Worm (Caenorhabditis elegans) whole organism, L1 larva: ENCODE data around the gene glb-11.
A peak's percentile ranks its signal among the peaks of the same experiment; 100 is the strongest.

Source experiments
- C04F5.9 ChIP-seq: sonication (generic microtip); optimal IDR thresholded peaks from 2 replicates; lab custom pipeline; 2016; ENCODE audit warnings: missing genetic modification characterization, missing compliant biosample characterization
- C16A3.4 ChIP-seq: fragments of 150-350 bp; optimal IDR thresholded peaks from 2 replicates; lab custom pipeline; 2014; ENCODE audit warnings: missing biosample characterization, missing genetic modification characterization
- F16B12.6 ChIP-seq: fragments of 150-350 bp; optimal IDR thresholded peaks from 2 replicates; lab custom pipeline; 2014; ENCODE audit warnings: missing biosample characterization, missing genetic modification characterization
- Y116A8C.19 ChIP-seq: sonication (generic microtip); optimal IDR thresholded peaks from 2 replicates; lab custom pipeline; 2016; ENCODE audit warnings: missing compliant biosample characterization, missing genetic modification characterization, borderline replicate concordance
- ceh-8 ChIP-seq: fragments of 200-800 bp; sonication (Bioruptor generic); optimal IDR thresholded peaks from 2 replicates; lab custom pipeline; 2018; ENCODE audit warnings: mild to moderate bottlenecking, missing genetic modification characterization, moderate library complexity, missing compliant biosample characterization
- ceh-82 ChIP-seq, 3 experiments: fragments of 150-350 bp in 1 of 3; sonication (generic microtip) in 2 of 3; optimal IDR thresholded peaks; 2 replicates each; lab custom pipeline; 2014 to 2017; ENCODE audit warnings: missing biosample characterization in 3 of 3, missing genetic modification characterization in 3 of 3
- ceh-88 ChIP-seq: fragments of 200-800 bp; sonication (Bioruptor generic); IDR thresholded peaks from 2 replicates; pipeline ENCODE4 v1.3.6; 2022; ENCODE audit warnings: missing genetic modification characterization, missing compliant biosample characterization
- ceh-90 ChIP-seq: sonication (generic microtip); optimal IDR thresholded peaks from 2 replicates; lab custom pipeline; 2016; ENCODE audit warnings: missing genetic modification characterization, missing compliant biosample characterization
- ces-1 ChIP-seq: fragments of 150-350 bp; optimal IDR thresholded peaks from 2 replicates; lab custom pipeline; 2014; ENCODE audit warnings: missing biosample characterization, missing genetic modification reagents, missing genetic modification characterization
- dpl-1 ChIP-seq, 3 experiments: fragments of 150-350 bp in 2 of 3; sonication (generic microtip) in 1 of 3; optimal IDR thresholded peaks; 2 replicates each; lab custom pipeline; 2014 to 2017; ENCODE audit warnings: missing biosample characterization in 3 of 3, missing genetic modification characterization in 3 of 3, missing genetic modification reagents in 3 of 3
- dsc-1 ChIP-seq: sonication (generic microtip); optimal IDR thresholded peaks from 2 replicates; lab custom pipeline; 2016; ENCODE audit warnings: mild to moderate bottlenecking, missing genetic modification characterization, missing compliant biosample characterization
- efl-1 ChIP-seq, 4 experiments: fragments of 150-350 bp; optimal IDR thresholded peaks in 3 of 4; peaks in 1 of 4; 1 replicate in 1 of 4; 2 replicates in 3 of 4; lab custom pipeline; 2014; ENCODE audit warnings: missing biosample characterization in 2 of 4, missing genetic modification characterization in 2 of 4, missing genetic modification reagents in 2 of 4
- egl-13 ChIP-seq: sonication (generic microtip); optimal IDR thresholded peaks from 2 replicates; lab custom pipeline; 2016; ENCODE audit warnings: missing genotype, missing genetic modification reagents, missing genetic modification characterization, missing compliant biosample characterization
- elt-3 ChIP-seq, 6 experiments: fragments of 150-350 bp in 1 of 6; sonication (generic microtip); optimal IDR thresholded peaks; 2 replicates each; lab custom pipeline; 2017 to 2018; ENCODE audit warnings: missing biosample characterization in 6 of 6, missing genetic modification characterization in 6 of 6, inconsistent platforms in 1 of 6
- ets-5 ChIP-seq: fragments of 200-800 bp; sonication (Bioruptor generic); IDR thresholded peaks from 2 replicates; pipeline ENCODE4 v1.3.6; 2022; ENCODE audit warnings: missing genetic modification characterization, missing compliant biosample characterization
- fkh-10 ChIP-seq: sonication (generic microtip); optimal IDR thresholded peaks from 2 replicates; lab custom pipeline; 2017; ENCODE audit warnings: missing biosample characterization, missing genetic modification reagents, missing genetic modification characterization
- fkh-8 ChIP-seq: sonication (generic microtip); optimal IDR thresholded peaks from 2 replicates; lab custom pipeline; 2016; ENCODE audit warnings: mild to moderate bottlenecking, missing genetic modification characterization, missing compliant biosample characterization
- grh-1 ChIP-seq: fragments of 200-800 bp; sonication (Bioruptor generic); IDR thresholded peaks from 2 replicates; pipeline ENCODE4 v1.3.6; 2022; ENCODE audit warnings: missing genetic modification reagents, missing genetic modification characterization, missing compliant biosample characterization
- hpl-2 ChIP-seq: fragments of 150-350 bp; optimal IDR thresholded peaks from 2 replicates; lab custom pipeline; 2014; ENCODE audit warnings: missing biosample characterization, missing genetic modification reagents, missing genetic modification characterization
- irx-1 ChIP-seq: sonication (generic microtip); optimal IDR thresholded peaks from 2 replicates; lab custom pipeline; 2016; ENCODE audit warnings: missing genetic modification characterization, missing compliant biosample characterization
- isw-1 ChIP-seq: fragments of 200-800 bp; sonication (Bioruptor generic); IDR thresholded peaks from 2 replicates; pipeline ENCODE4 v1.3.6; 2022; ENCODE audit warnings: missing genetic modification characterization, missing compliant biosample characterization
- lin-13 ChIP-seq: fragments of 150-350 bp; optimal IDR thresholded peaks from 2 replicates; lab custom pipeline; 2014; ENCODE audit warnings: missing biosample characterization, missing genetic modification reagents, missing genetic modification characterization
- lin-14 ChIP-seq: fragments of 200-800 bp; sonication (Bioruptor generic); optimal IDR thresholded peaks from 2 replicates; lab custom pipeline; 2018; ENCODE audit warnings: mild to moderate bottlenecking, missing genetic modification characterization, moderate library complexity, missing compliant biosample characterization
- lin-15B ChIP-seq: fragments of 150-350 bp; sonication (generic microtip); optimal IDR thresholded peaks from 3 replicates; lab custom pipeline; 2014; ENCODE audit warnings: missing biosample characterization, missing genetic modification characterization
- lin-35 ChIP-seq, 2 experiments: fragments of 150-350 bp; optimal IDR thresholded peaks; 2 replicates each; lab custom pipeline; 2014; ENCODE audit warnings: missing biosample characterization in 2 of 2, missing genetic modification characterization in 2 of 2, missing genetic modification reagents in 2 of 2
- lin-39 ChIP-seq: fragments of 150-350 bp; optimal IDR thresholded peaks from 2 replicates; lab custom pipeline; 2014; ENCODE audit warnings: missing biosample characterization, missing genetic modification reagents, missing genetic modification characterization
- lsy-2 ChIP-seq, 2 experiments: fragments of 150-350 bp; optimal IDR thresholded peaks; 2 replicates each; lab custom pipeline; 2014; ENCODE audit warnings: missing biosample characterization in 2 of 2, missing genetic modification characterization in 2 of 2
- mab-9 ChIP-seq: fragments of 200-800 bp; sonication (Bioruptor generic); IDR thresholded peaks from 2 replicates; pipeline ENCODE4 v1.3.6; 2022; ENCODE audit warnings: missing genetic modification reagents, missing genetic modification characterization, missing compliant biosample characterization
- mdl-1 ChIP-seq, 2 experiments: fragments of 150-350 bp; optimal IDR thresholded peaks; 2 replicates each; lab custom pipeline; 2014 to 2017; ENCODE audit warnings: missing biosample characterization in 2 of 2, missing genetic modification characterization in 2 of 2, inconsistent platforms in 1 of 2
- mef-2 ChIP-seq: fragments of 150-350 bp; optimal IDR thresholded peaks from 2 replicates; lab custom pipeline; 2014; ENCODE audit warnings: missing biosample characterization, missing genetic modification characterization
- mep-1 ChIP-seq: fragments of 150-350 bp; optimal IDR thresholded peaks from 2 replicates; lab custom pipeline; 2014; ENCODE audit warnings: missing biosample characterization, missing genetic modification characterization
- nhr-19 ChIP-seq: fragments of 200-800 bp; sonication (Bioruptor generic); conservative IDR thresholded peaks from 2 replicates; pipeline ENCODE4 v1.3.6; 2022; ENCODE audit warnings: missing genetic modification characterization, missing compliant biosample characterization
- nhr-28 ChIP-seq: fragments of 150-350 bp; optimal IDR thresholded peaks from 2 replicates; lab custom pipeline; 2014; ENCODE audit warnings: missing biosample characterization, missing genetic modification characterization
- nhr-71 ChIP-seq: sonication (generic microtip); optimal IDR thresholded peaks from 2 replicates; lab custom pipeline; 2016; ENCODE audit warnings: mild to moderate bottlenecking, missing genetic modification characterization, moderate library complexity, missing compliant biosample characterization
- nhr-85 ChIP-seq: sonication (generic microtip); peaks from one replicate; lab custom pipeline; 2016; ENCODE audit warnings: missing genetic modification characterization, inconsistent platforms, missing compliant biosample characterization
- nhr-90 ChIP-seq: sonication (generic microtip); optimal IDR thresholded peaks from 2 replicates; lab custom pipeline; 2016; ENCODE audit warnings: mild to moderate bottlenecking, missing genetic modification characterization, missing compliant biosample characterization; ENCODE audit not compliant: poor library complexity
- pqm-1 ChIP-seq: sonication (generic microtip); optimal IDR thresholded peaks from 3 replicates; lab custom pipeline; 2017; ENCODE audit warnings: missing biosample characterization, missing genetic modification characterization
- sox-4 ChIP-seq: sonication (generic microtip); optimal IDR thresholded peaks from 2 replicates; lab custom pipeline; 2016; ENCODE audit warnings: missing genetic modification characterization, missing compliant biosample characterization
- tlp-1 ChIP-seq: fragments of 150-350 bp; optimal IDR thresholded peaks from 2 replicates; lab custom pipeline; 2014; ENCODE audit warnings: missing biosample characterization, missing genetic modification characterization
- unc-30 ChIP-seq: sonication (generic microtip); optimal IDR thresholded peaks from 2 replicates; lab custom pipeline; 2017; ENCODE audit warnings: missing biosample characterization, missing genetic modification characterization
- unc-86 ChIP-seq: sonication (generic microtip); optimal IDR thresholded peaks from 2 replicates; lab custom pipeline; 2016; ENCODE audit warnings: missing genetic modification characterization, missing compliant biosample characterization
- xbp-1 ChIP-seq: sonication (generic microtip); optimal IDR thresholded peaks from 2 replicates; lab custom pipeline; 2016; ENCODE audit warnings: missing genetic modification characterization, missing compliant biosample characterization
- zag-1 ChIP-seq: fragments of 150-350 bp; optimal IDR thresholded peaks from 2 replicates; lab custom pipeline; 2014; ENCODE audit warnings: missing biosample characterization, missing genetic modification characterization

The glb-11 gene

DNA sequence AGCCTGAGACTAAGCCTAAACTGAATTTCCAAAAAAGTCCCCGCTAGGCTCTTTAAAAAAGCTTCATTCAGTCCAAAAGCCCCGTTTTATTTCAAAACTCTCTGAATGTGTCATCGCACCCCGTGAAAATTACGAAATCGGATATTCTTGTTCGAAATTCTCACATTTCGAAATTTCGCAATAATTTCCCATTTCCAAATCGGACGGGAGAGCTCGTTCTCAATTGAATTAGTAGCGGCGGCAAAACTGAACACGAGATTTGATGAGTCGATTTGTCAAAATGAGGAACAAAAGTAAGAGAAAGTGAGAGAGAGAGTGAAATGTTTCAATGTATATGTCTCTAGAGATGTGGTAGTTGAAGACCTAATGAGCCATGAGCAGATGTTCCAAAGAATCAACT lies 43.0 kb upstream of the glb-11 start (continued):
- no peak for TF ChIP-seq ces-1 (GFP tag; lab: Kevin White, UChicago)
- no peak for TF ChIP-seq lin-39 (tag; lab: Kevin White, UChicago)
- no peak for TF ChIP-seq mab-9 (GFP tag; lab: Robert Waterston, UW)
- TF ChIP-seq pqm-1 (tag; lab: Kevin White, UChicago) = no peak
- TF ChIP-seq C04F5.9 (tag; lab: Kevin White, UChicago) = no peak
- TF ChIP-seq tlp-1 (tag; lab: Kevin White, UChicago) = no peak
- TF ChIP-seq ceh-88 = no peak
- TF ChIP-seq lin-35 (GFP tag; optimal IDR thresholded peaks at IDR 0.05; lab: Kevin White, UChicago) = no peak
- no peak for TF ChIP-seq isw-1 (GFP tag; lab: Robert Waterston, UW)
- TF ChIP-seq egl-13 = no peak
- TF ChIP-seq sox-4 = no peak
- TF ChIP-seq nhr-85 (tag; lab: Kevin White, UChicago) = no peak
- TF ChIP-seq C16A3.4 (tag; lab: Kevin White, UChicago) = no peak
- TF ChIP-seq fkh-10 (GFP tag; lab: Kevin White, UChicago) = no peak
- TF ChIP-seq dsc-1 (tag; lab: Kevin White, UChicago) = no peak

DNA sequence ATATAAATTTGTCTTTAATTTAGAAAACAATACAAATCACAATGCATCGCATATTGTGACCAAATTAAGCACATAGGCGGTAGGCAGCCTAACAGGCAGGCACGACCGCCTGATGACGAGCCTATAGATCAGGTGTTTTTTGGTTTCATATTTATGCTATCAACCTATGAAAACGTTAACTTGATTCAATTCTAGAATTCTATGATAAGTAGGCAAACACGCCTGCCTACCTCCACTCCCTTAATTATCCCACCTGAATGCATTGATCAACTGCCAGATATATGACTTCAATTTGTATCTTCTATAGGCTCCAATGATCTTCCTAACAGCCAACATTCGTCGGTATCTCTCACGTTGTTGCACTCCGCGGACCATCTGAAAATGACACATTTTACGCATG lies 38.9 kb upstream of the glb-11 start:
- TF ChIP-seq isw-1 (GFP tag; lab: Robert Waterston, UW) = no peak
- no peak for TF ChIP-seq efl-1 (optimal IDR thresholded peaks at IDR 0.05; lab: Kevin White, UChicago)
- TF ChIP-seq efl-1 (GFP tag; optimal IDR thresholded peaks at IDR 0.05 in 1 of 2; lab: Kevin White, UChicago) = peak in 1 of 2 experiments; percentile 72

DNA sequence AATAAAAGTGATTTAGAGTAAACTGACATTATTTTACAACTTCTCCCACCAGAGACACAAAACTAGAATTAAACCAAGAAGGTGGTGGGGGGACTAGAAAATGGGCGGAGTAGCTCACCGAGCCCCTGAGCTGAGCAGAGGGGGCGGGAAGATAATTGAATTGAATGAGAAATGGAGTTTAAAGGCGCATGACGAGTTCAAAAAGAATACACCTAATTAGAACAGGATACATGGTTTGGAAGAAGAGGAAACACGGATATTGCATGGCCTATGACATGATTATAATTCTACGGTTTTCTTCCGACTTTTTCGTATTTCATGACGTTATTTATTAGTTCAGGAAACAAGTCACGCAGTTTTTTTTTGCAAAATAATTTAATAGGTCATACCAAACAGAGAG lies 36.1 kb upstream of the glb-11 start, which contains the start of gene T02C12.5:
Gene T02C12.5, minus strand, starts transcription at position 101 of the 400 bp plus-strand sequence.
- no peak for TF ChIP-seq zag-1 (tag; lab: Kevin White, UChicago)
- peak; percentile 40 for TF ChIP-seq dsc-1 (tag; lab: Kevin White, UChicago)
- TF ChIP-seq unc-86 (tag; lab: Kevin White, UChicago) = no peak
- no peak for TF ChIP-seq Y116A8C.19 (tag; lab: Kevin White, UChicago)
- TF ChIP-seq irx-1 (tag; lab: Kevin White, UChicago) = no peak
- TF ChIP-seq grh-1 = no peak
- TF ChIP-seq lin-35 (GFP tag; optimal IDR thresholded peaks at IDR 0.05; lab: Kevin White, UChicago) = no peak
- TF ChIP-seq ets-5 (GFP tag; lab: Robert Waterston, UW) = no peak
- no peak for TF ChIP-seq lin-15B (tag; lab: Kevin White, UChicago)

DNA sequence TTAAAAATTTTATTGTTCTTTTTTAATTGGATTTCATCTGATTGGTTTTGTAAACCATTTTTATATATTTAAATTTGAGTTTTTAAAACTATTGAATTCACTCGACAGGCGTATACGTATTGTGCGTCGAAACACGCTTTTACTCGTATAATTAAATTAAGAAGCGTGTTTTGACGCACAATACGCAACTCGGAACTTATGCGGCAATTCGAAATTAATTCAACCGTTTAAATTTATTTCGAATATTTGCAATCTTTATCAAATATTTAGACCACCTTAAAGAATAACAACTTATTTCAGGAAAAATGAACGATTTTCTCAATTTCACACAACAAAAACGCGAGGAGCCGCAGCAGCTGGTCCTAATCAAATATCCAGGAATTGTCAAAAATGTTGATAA lies 29.9 kb upstream of the glb-11 start, which contains the start of gene tftc-5:
Gene tftc-5, plus strand, starts transcription at position 301 of the 400 bp plus-strand sequence.
- TF ChIP-seq ceh-8 (GFP tag; lab: Kevin White, UChicago) (no peak), dsc-1 (tag; lab: Kevin White, UChicago) (no peak), efl-1 (optimal IDR thresholded peaks at IDR 0.05; lab: Kevin White, UChicago) (no peak), efl-1 (GFP tag; optimal IDR thresholded peaks at IDR 0.05 in 1 of 2; lab: Kevin White, UChicago) (peak in 1 of 2 experiments; percentile 47), lin-14 (GFP tag; lab: Kevin White, UChicago) (no peak)

DNA sequence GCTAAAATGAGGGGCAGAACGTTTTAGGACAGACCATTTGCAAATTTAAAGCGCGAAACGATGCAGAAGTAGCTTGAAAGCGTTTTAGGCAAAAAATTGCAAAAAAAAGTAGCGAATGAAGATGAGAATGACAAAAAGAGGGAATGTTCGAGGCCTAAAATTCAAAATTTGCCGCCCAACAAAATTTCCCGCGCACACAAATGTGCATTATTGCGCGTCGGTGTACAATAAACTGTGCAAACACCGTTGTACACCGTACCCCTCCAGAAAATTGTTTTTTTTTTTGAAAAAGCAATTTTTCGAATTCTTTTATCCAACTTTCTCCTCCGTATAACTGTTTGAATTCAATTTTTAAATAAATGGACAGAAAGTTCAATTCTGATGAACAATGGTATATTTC lies 27.8 kb upstream of the glb-11 start, which contains the start of gene snpc-3.4:
Gene snpc-3.4, plus strand, starts transcription at position 237 of the 400 bp plus-strand sequence.
- TF ChIP-seq isw-1 (GFP tag; lab: Robert Waterston, UW) (peak; percentile 44), lin-13 (peak; percentile 46), xbp-1 (tag; lab: Kevin White, UChicago) (peak; percentile 67), mdl-1 (tag; optimal IDR thresholded peaks at IDR 0.05; lab: Kevin White, UChicago) (peak in 1 of 2 experiments; percentile 57), ceh-88 (no peak), ceh-82 (tag; optimal IDR thresholded peaks at IDR 0.05; lab: Kevin White, UChicago) (peak in 2 of 3 experiments; percentile 66 to 82), fkh-10 (GFP tag; lab: Kevin White, UChicago) (peak; percentile 36), mep-1 (peak; percentile 88), lsy-2 (tag; optimal IDR thresholded peaks at IDR 0.05; lab: Kevin White, UChicago) (peak; percentile 98 to 99), zag-1 (tag; lab: Kevin White, UChicago) (no peak), ceh-90 (tag; lab: Kevin White, UChicago) (no peak), unc-30 (tag; lab: Kevin White, UChicago) (no peak), mef-2 (tag; lab: Kevin White, UChicago) (no peak), fkh-8 (tag; lab: Kevin White, UChicago) (peak; percentile 57), nhr-71 (tag; lab: Kevin White, UChicago) (peak; percentile 75), nhr-19 (GFP tag; lab: Robert Waterston, UW) (peak; percentile 55), dpl-1 (GFP tag; optimal IDR thresholded peaks at IDR 0.05; lab: Kevin White, UChicago) (peak; percentile 90 to 93 (median 91)), C16A3.4 (tag; lab: Kevin White, UChicago) (peak; percentile 81), nhr-28 (tag; lab: Kevin White, UChicago) (no peak), F16B12.6 (tag; lab: Kevin White, UChicago) (peak; percentile 96), elt-3 (tag; optimal IDR thresholded peaks at IDR 0.05; lab: Kevin White, UChicago) (peak in 2 of 6 experiments; percentile 57 to 59), dsc-1 (tag; lab: Kevin White, UChicago) (no peak), nhr-90 (peak; percentile 43), nhr-85 (tag; lab: Kevin White, UChicago) (peak; percentile 86), hpl-2 (GFP tag; lab: Kevin White, UChicago) (no peak), mab-9 (GFP tag; lab: Robert Waterston, UW) (no peak)
